Worm (Caenorhabditis elegans) whole organism, late embryonic: ENCODE data around the gene Y49G5B.1.

Experiments used
- ceh-9 ChIP-seq: sonication (generic microtip); optimal IDR thresholded peaks from 2 replicates; lab custom pipeline; 2016; ENCODE audit warnings: mild to moderate bottlenecking, missing genetic modification characterization, inconsistent platforms, missing compliant biosample characterization
- hlh-15 ChIP-seq: sonication (generic microtip); optimal IDR thresholded peaks from 2 replicates; lab custom pipeline; 2016; ENCODE audit warnings: missing genetic modification characterization, missing compliant biosample characterization
- pat-9 ChIP-seq: fragments of 200-800 bp; sonication (Bioruptor generic); optimal IDR thresholded peaks from 2 replicates; lab custom pipeline; 2018; ENCODE audit warnings: mild to moderate bottlenecking, missing genetic modification characterization, moderate library complexity, missing compliant biosample characterization

Y49G5B.1 gene

ce11 chrV:5278001-5278400, 54.8 kb downstream of the Y49G5B.1 start, which contains the start of gene B0238.9:
Gene B0238.9, minus strand, starts transcription at chrV:5278101.
- TF ChIP-seq pat-9, result no peak
- no peak for TF ChIP-seq ceh-9
- no peak for TF ChIP-seq hlh-15 (tag; lab: Kevin White, UChicago)
